Fruit fly (Drosophila melanogaster): ENCODE data around the gene qua.

Gene qua

DNA sequence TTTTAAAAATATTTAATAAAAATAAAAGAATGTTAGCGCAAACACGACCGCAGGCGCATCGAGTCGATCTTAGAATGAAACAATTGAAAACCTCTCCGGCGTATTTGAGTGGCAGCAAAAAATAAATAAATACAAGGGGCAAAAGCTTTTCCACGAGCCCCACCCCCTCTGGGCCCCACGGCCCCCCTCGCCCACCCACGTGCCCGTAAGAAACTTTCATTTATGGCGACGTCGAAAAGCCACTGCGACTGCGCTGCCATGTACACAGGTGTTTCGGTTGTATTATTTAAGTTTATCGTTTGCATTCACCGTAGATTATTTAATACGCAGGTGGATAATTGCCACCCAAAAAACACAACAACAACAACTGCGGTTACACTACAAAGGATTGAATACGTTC, 48.6 kb downstream of the qua start:
- no peak for TF ChIP-seq CG13204 (GFP tag; optimal IDR thresholded peaks at IDR 0.05)
- TF ChIP-seq CG8301 (tag; optimal IDR thresholded peaks at IDR 0.05) = no peak
- TF ChIP-seq CG4496 (GFP tag; IDR thresholded peaks at IDR 0.05) = peak; percentile 53; the same call in 2 of the 3 replicates
- no peak for TF ChIP-seq CG9948 (tag; optimal IDR thresholded peaks at IDR 0.05)
- no peak for TF ChIP-seq EcR (GFP tag; optimal IDR thresholded peaks at IDR 0.05)
- TF ChIP-seq CG17806 (tag; optimal IDR thresholded peaks at IDR 0.05) = no peak
- TF ChIP-seq CG15710 (tag; optimal IDR thresholded peaks at IDR 0.05) = no peak
- TF ChIP-seq rn (GFP tag; IDR thresholded peaks at IDR 0.05) = no peak
- 0 out of 2 replicates have a peak, but pooled peaks have one; percentile 27 for TF ChIP-seq CG32121 (GFP tag; IDR thresholded peaks at IDR 0.05)
- no peak for TF ChIP-seq Snoo (tag; optimal IDR thresholded peaks at IDR 0.05)
- no peak for TF ChIP-seq CG8159 (tag; optimal IDR thresholded peaks at IDR 0.05)

DNA sequence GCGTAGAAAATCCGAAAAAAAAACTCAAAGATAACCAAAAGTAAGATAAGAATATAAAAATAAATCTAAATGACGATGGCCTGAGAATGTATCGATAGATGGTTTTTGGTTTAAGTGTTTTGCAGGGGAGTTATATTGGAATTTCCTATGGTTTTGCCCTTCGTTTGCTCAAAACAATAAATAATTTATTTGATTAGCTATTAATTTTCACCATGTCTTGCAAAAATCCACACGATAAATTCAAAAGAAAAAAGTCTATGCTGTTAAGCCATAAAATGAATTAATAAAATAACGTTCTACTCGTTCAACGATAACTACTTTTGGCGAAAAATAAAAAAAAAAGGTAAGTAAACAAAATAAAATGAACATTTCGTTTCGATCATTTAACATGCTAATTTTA, 49.9 kb downstream of the qua start:
- no peak for TF ChIP-seq CG14655 (GFP tag; optimal IDR thresholded peaks at IDR 0.05)
- TF ChIP-seq rn (GFP tag; IDR thresholded peaks at IDR 0.05) = no peak
- TF ChIP-seq CG32121 (GFP tag; IDR thresholded peaks at IDR 0.05) = no peak
- TF ChIP-seq fd96Ca (GFP tag; IDR thresholded peaks at IDR 0.05) = no peak
- TF ChIP-seq gl (tag; optimal IDR thresholded peaks at IDR 0.05) = no peak
- TF ChIP-seq CG8301 (tag; optimal IDR thresholded peaks at IDR 0.05) = no peak
- no peak for TF ChIP-seq Pif1B (GFP tag; optimal IDR thresholded peaks at IDR 0.05)
- TF ChIP-seq CG17806 (tag; optimal IDR thresholded peaks at IDR 0.05) = no peak
- no peak for TF ChIP-seq CG9948 (tag; optimal IDR thresholded peaks at IDR 0.05)
- TF ChIP-seq CG10348 (GFP tag; IDR thresholded peaks at IDR 0.05) = no peak
- TF ChIP-seq CG15710 (tag; optimal IDR thresholded peaks at IDR 0.05) = no peak
- TF ChIP-seq CG8159 (tag; optimal IDR thresholded peaks at IDR 0.05) = no peak
- TF ChIP-seq D1 (tag; optimal IDR thresholded peaks at IDR 0.05) = no peak
- no peak for TF ChIP-seq Ets98B (GFP tag; IDR thresholded peaks at IDR 0.05)
- no peak for TF ChIP-seq Snoo (tag; optimal IDR thresholded peaks at IDR 0.05)
- TF ChIP-seq Pif1A (GFP tag; optimal IDR thresholded peaks at IDR 0.05) = no peak
- TF ChIP-seq CG13204 (GFP tag; optimal IDR thresholded peaks at IDR 0.05) = no peak
- no peak for TF ChIP-seq CG4496 (GFP tag; IDR thresholded peaks at IDR 0.05)
- no peak for TF ChIP-seq CG34367 (tag; optimal IDR thresholded peaks at IDR 0.05)
- no peak for TF ChIP-seq EcR (GFP tag; optimal IDR thresholded peaks at IDR 0.05)

DNA sequence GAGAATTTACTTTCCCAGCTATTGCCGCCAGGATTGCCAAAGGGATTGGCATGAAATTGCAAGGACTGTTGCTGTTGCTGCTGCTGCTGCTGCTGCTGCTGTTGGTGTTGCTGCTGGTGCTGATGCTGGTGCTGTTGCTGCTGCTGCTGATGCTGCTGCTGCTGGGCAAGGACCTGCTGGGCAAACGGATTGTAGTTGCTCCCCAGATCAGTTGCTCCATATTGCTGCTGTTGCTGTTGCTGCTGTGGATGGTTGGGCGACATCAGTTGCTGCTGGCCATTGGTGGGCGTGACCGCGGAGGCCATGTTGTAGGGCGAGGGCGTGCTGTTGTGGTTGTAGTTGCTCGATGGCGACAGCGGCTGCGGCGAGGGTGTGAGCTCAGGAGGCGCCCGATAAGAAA, 59.4 kb downstream of the qua start:
- no peak for TF ChIP-seq D1 (tag; optimal IDR thresholded peaks at IDR 0.05)
- no peak for TF ChIP-seq gl (tag; optimal IDR thresholded peaks at IDR 0.05)
- no peak for TF ChIP-seq Pif1B (GFP tag; optimal IDR thresholded peaks at IDR 0.05)
- TF ChIP-seq CG4496 (GFP tag; IDR thresholded peaks at IDR 0.05) = no peak
- TF ChIP-seq CG34367 (tag; optimal IDR thresholded peaks at IDR 0.05) = no peak
- TF ChIP-seq Snoo (tag; optimal IDR thresholded peaks at IDR 0.05) = no peak
- no peak for TF ChIP-seq rn (GFP tag; IDR thresholded peaks at IDR 0.05)

Measured in whole organism, pupa.